Fruit fly (Drosophila melanogaster) whole organism, embryonic: ENCODE data around the gene Egfrap.

Experiments
- BEAF-32 ChIP-seq: fragments of 200-800 bp; sonication (Bioruptor generic); optimal IDR thresholded peaks from 3 replicates; lab custom pipeline; 2017; ENCODE audit warnings: missing biosample characterization, missing genetic modification characterization, mild to moderate bottlenecking, moderate library complexity, missing genetic modification reagents
- C15 ChIP-seq: fragments of 200-800 bp; sonication (Bioruptor generic); IDR thresholded peaks from 3 replicates; pipeline ENCODE4 v1.3.6; 2022; ENCODE audit warnings: missing biosample characterization, missing genetic modification characterization
- CG10979 ChIP-seq: fragments of 200-800 bp; sonication (Bioruptor generic); optimal IDR thresholded peaks from 2 replicates; lab custom pipeline; 2018; ENCODE audit warnings: missing biosample characterization, mild to moderate bottlenecking, missing genetic modification characterization, moderate library complexity
- CG11085 ChIP-seq: fragments of 200-800 bp; sonication (Bioruptor generic); IDR thresholded peaks from 2 replicates; pipeline ENCODE4 v1.3.6; 2022; ENCODE audit warnings: missing biosample characterization, missing genetic modification characterization
- CG11560 ChIP-seq: fragments of 200-800 bp; sonication (Bioruptor generic); IDR thresholded peaks from 3 replicates; pipeline ENCODE4 v1.3.6; 2022; ENCODE audit warnings: missing biosample characterization, missing genetic modification characterization
- CG11723 ChIP-seq: fragments of 200-800 bp; sonication (Bioruptor generic); optimal IDR thresholded peaks from 2 replicates; lab custom pipeline; 2017; ENCODE audit warnings: missing biosample characterization, mild to moderate bottlenecking, missing genetic modification characterization
- CG12219 ChIP-seq: fragments of 200-800 bp; sonication (Bioruptor generic); optimal IDR thresholded peaks from 3 replicates; lab custom pipeline; 2018; ENCODE audit warnings: missing biosample characterization, mild to moderate bottlenecking, missing genetic modification characterization
- CG13287 ChIP-seq: fragments of 200-800 bp; sonication (Bioruptor generic); IDR thresholded peaks from 2 replicates; pipeline ENCODE4 v1.3.6; 2022; ENCODE audit warnings: missing biosample characterization, missing genetic modification characterization; ENCODE audit not compliant: partially characterized antibody
- CG15696 ChIP-seq: fragments of 200-800 bp; sonication (Bioruptor generic); optimal IDR thresholded peaks from 2 replicates; lab custom pipeline; 2019; ENCODE audit warnings: missing biosample characterization, mild to moderate bottlenecking, missing genetic modification characterization, moderate library complexity
- CG1792 ChIP-seq: fragments of 200-800 bp; sonication (Bioruptor generic); optimal IDR thresholded peaks from 2 replicates; lab custom pipeline; 2016; ENCODE audit warnings: missing biosample characterization, missing genetic modification characterization
- CG2129 ChIP-seq: fragments of 200-800 bp; sonication (Bioruptor generic); IDR thresholded peaks from 2 replicates; pipeline ENCODE4 v1.3.6; 2022; ENCODE audit warnings: missing biosample characterization, missing genetic modification characterization; ENCODE audit not compliant: partially characterized antibody
- CG32772 ChIP-seq: fragments of 200-800 bp; sonication (Bioruptor generic); IDR thresholded peaks from 2 replicates; pipeline ENCODE4 v1.3.6; 2022; ENCODE audit warnings: missing biosample characterization, missing genetic modification characterization
- CG5245 ChIP-seq: fragments of 200-800 bp; sonication (Bioruptor generic); optimal IDR thresholded peaks from 3 replicates; lab custom pipeline; 2016; ENCODE audit warnings: missing biosample characterization, missing genetic modification characterization
- CG7928 ChIP-seq: fragments of 200-800 bp; sonication (Bioruptor generic); optimal IDR thresholded peaks from 2 replicates; lab custom pipeline; 2017; ENCODE audit warnings: missing biosample characterization, mild to moderate bottlenecking, missing genetic modification characterization
- CG9876 ChIP-seq: fragments of 200-800 bp; sonication (Bioruptor generic); optimal IDR thresholded peaks from 2 replicates; lab custom pipeline; 2016; ENCODE audit warnings: missing biosample characterization, missing genetic modification characterization
- CHES-1-like ChIP-seq: fragments of 200-800 bp; sonication (Bioruptor generic); optimal IDR thresholded peaks from 2 replicates; lab custom pipeline; 2016; ENCODE audit warnings: missing biosample characterization, missing genetic modification characterization
- CTCF ChIP-seq: fragments of 200-800 bp; sonication (Bioruptor generic); optimal IDR thresholded peaks from 2 replicates; lab custom pipeline; 2017; ENCODE audit warnings: missing biosample characterization, mild to moderate bottlenecking, missing genetic modification characterization, moderate library complexity
- Chrac-16 ChIP-seq: fragments of 200-800 bp; sonication (Bioruptor generic); optimal IDR thresholded peaks from 3 replicates; lab custom pipeline; 2016; ENCODE audit warnings: missing biosample characterization, missing genetic modification characterization
- Dek ChIP-seq: fragments of 200-800 bp; sonication (Bioruptor generic); optimal IDR thresholded peaks from 3 replicates; lab custom pipeline; 2019; ENCODE audit warnings: missing biosample characterization, mild to moderate bottlenecking, missing genetic modification characterization, moderate library complexity
- Dfd ChIP-seq, 2 experiments: fragments of >200 bp; optimal IDR thresholded peaks; 2 replicates each; lab custom pipeline; 2017; ENCODE audit warnings: missing biosample characterization in 2 of 2, missing genetic modification characterization in 2 of 2
- Dip2 ChIP-seq: fragments of 200-800 bp; sonication (Bioruptor generic); IDR thresholded peaks from 2 replicates; pipeline ENCODE4 v1.3.6; 2022; ENCODE audit warnings: missing biosample characterization, missing genetic modification characterization
- Dip3 ChIP-seq: fragments of 200-800 bp; sonication (Bioruptor generic); optimal IDR thresholded peaks from 3 replicates; lab custom pipeline; 2016; ENCODE audit warnings: missing biosample characterization, missing genetic modification characterization
- E2f1 ChIP-seq: fragments of 200-800 bp; sonication (Bioruptor generic); IDR thresholded peaks from 2 replicates; pipeline ENCODE4 v1.3.6; 2022; ENCODE audit warnings: missing biosample characterization, missing genetic modification characterization
- HmgD ChIP-seq: fragments of 200-800 bp; sonication (Bioruptor generic); optimal IDR thresholded peaks from 3 replicates; lab custom pipeline; 2016; ENCODE audit warnings: missing biosample characterization, missing genetic modification characterization
- HmgZ ChIP-seq: fragments of 200-800 bp; sonication (Bioruptor generic); optimal IDR thresholded peaks from 2 replicates; lab custom pipeline; 2018; ENCODE audit warnings: missing biosample characterization, mild to moderate bottlenecking, missing genetic modification characterization
- Hmx ChIP-seq: fragments of 200-800 bp; sonication (Bioruptor generic); optimal IDR thresholded peaks from 2 replicates; lab custom pipeline; 2016; ENCODE audit warnings: missing biosample characterization, missing genetic modification characterization
- Hr51 ChIP-seq, 2 experiments: fragments of 200-800 bp; sonication (Bioruptor generic); optimal IDR thresholded peaks; 2 replicates in 1 of 2; 3 replicates in 1 of 2; lab custom pipeline; 2016 to 2018; ENCODE audit warnings: missing biosample characterization in 2 of 2, missing genetic modification characterization in 2 of 2, mild to moderate bottlenecking in 1 of 2, moderate library complexity in 1 of 2
- Jarid2 ChIP-seq: fragments of 200-800 bp; sonication (Bioruptor generic); optimal IDR thresholded peaks from 3 replicates; lab custom pipeline; 2017; ENCODE audit warnings: mild to moderate bottlenecking, missing biosample characterization, missing genetic modification reagents, missing genetic modification characterization
- Lhr ChIP-seq: fragments of 200-800 bp; sonication (Bioruptor generic); optimal IDR thresholded peaks from 3 replicates; lab custom pipeline; 2017; ENCODE audit warnings: mild to moderate bottlenecking, missing biosample characterization, missing genetic modification reagents, missing genetic modification characterization
- NC2α ChIP-seq: fragments of 200-800 bp; sonication (Bioruptor generic); optimal IDR thresholded peaks from 2 replicates; lab custom pipeline; 2016; ENCODE audit warnings: missing biosample characterization, missing genetic modification characterization
- Sry-δ ChIP-seq: fragments of 200-800 bp; sonication (Bioruptor generic); optimal IDR thresholded peaks from 2 replicates; lab custom pipeline; 2016; ENCODE audit warnings: missing biosample characterization, missing genetic modification characterization
- Stat92E ChIP-seq, 3 experiments: fragments of >200 bp in 2 of 3; fragments of 200-800 bp in 1 of 3; sonication (Bioruptor generic) in 1 of 3; optimal IDR thresholded peaks; 2 replicates each; lab custom pipeline; 2017 to 2019; ENCODE audit warnings: missing biosample characterization in 3 of 3, missing genetic modification characterization in 3 of 3, mild to moderate bottlenecking in 1 of 3, moderate library complexity in 1 of 3
- Taf1 ChIP-seq: fragments of 200-800 bp; sonication (Bioruptor generic); IDR thresholded peaks from 2 replicates; pipeline ENCODE4 v1.3.6; 2022; ENCODE audit warnings: missing biosample characterization, missing genetic modification characterization
- Xrp1 ChIP-seq: fragments of 200-800 bp; sonication (Bioruptor generic); IDR thresholded peaks from 2 replicates; pipeline ENCODE4 v1.3.6; 2022; ENCODE audit warnings: missing biosample characterization, missing genetic modification characterization
- ara ChIP-seq: fragments of 200-800 bp; sonication (Bioruptor generic); IDR thresholded peaks from 2 replicates; pipeline ENCODE4 v1.3.6; 2022; ENCODE audit warnings: missing biosample characterization, missing genetic modification characterization
- bcd ChIP-seq: fragments of 200-800 bp; sonication (Bioruptor generic); optimal IDR thresholded peaks from 2 replicates; lab custom pipeline; 2017; ENCODE audit warnings: missing biosample characterization, mild to moderate bottlenecking, missing genetic modification characterization
- dysf ChIP-seq: fragments of 200-800 bp; sonication (Bioruptor generic); IDR thresholded peaks from 3 replicates; pipeline ENCODE4 v1.3.6; 2022; ENCODE audit warnings: missing biosample characterization, missing genetic modification characterization
- insv ChIP-seq, 2 experiments: fragments of 200-800 bp; sonication (Bioruptor generic); optimal IDR thresholded peaks; 3 replicates each; lab custom pipeline; 2016 to 2018; ENCODE audit warnings: missing biosample characterization in 2 of 2, missing genetic modification characterization in 2 of 2
- lilli ChIP-seq: fragments of 200-800 bp; sonication (Bioruptor generic); optimal IDR thresholded peaks from 3 replicates; lab custom pipeline; 2016; ENCODE audit warnings: missing biosample characterization, missing genetic modification characterization
- nerfin-2 ChIP-seq: fragments of 200-800 bp; sonication (Bioruptor generic); IDR thresholded peaks from 2 replicates; pipeline ENCODE4 v1.3.6; 2022; ENCODE audit warnings: missing biosample characterization, missing genetic modification characterization; ENCODE audit not compliant: partially characterized antibody
- pho ChIP-seq: fragments of 200-800 bp; sonication (Bioruptor generic); optimal IDR thresholded peaks from 2 replicates; lab custom pipeline; 2016; ENCODE audit warnings: missing biosample characterization, missing genetic modification characterization
- phol ChIP-seq: fragments of 200-800 bp; sonication (Bioruptor generic); optimal IDR thresholded peaks from 3 replicates; lab custom pipeline; 2018; ENCODE audit warnings: missing biosample characterization, mild to moderate bottlenecking, missing genetic modification characterization, moderate library complexity
- schlank ChIP-seq: fragments of 200-800 bp; sonication (Bioruptor generic); optimal IDR thresholded peaks from 2 replicates; lab custom pipeline; 2018; ENCODE audit warnings: missing biosample characterization, mild to moderate bottlenecking, missing genetic modification characterization
- scrt ChIP-seq: fragments of 200-800 bp; sonication (Bioruptor generic); optimal IDR thresholded peaks from 2 replicates; lab custom pipeline; 2018; ENCODE audit warnings: missing biosample characterization, mild to moderate bottlenecking, missing genetic modification characterization, moderate library complexity
- sima ChIP-seq: fragments of 200-800 bp; sonication (Bioruptor generic); optimal IDR thresholded peaks from 2 replicates; lab custom pipeline; 2016; ENCODE audit warnings: missing biosample characterization, missing genetic modification characterization
- sqz ChIP-seq: fragments of 200-800 bp; sonication (Bioruptor generic); optimal IDR thresholded peaks from 3 replicates; lab custom pipeline; 2018; ENCODE audit warnings: missing biosample characterization, mild to moderate bottlenecking, missing genetic modification characterization
- tna ChIP-seq: fragments of 200-800 bp; sonication (Bioruptor generic); IDR thresholded peaks from 2 replicates; pipeline ENCODE4 v1.3.6; 2022; ENCODE audit warnings: missing biosample characterization, missing genetic modification characterization; ENCODE audit not compliant: partially characterized antibody
- toy ChIP-seq: fragments of 200-800 bp; sonication (Bioruptor generic); IDR thresholded peaks from 2 replicates; pipeline ENCODE4 v1.3.6; 2022; ENCODE audit warnings: missing biosample characterization, missing genetic modification characterization
- trem ChIP-seq: fragments of 200-800 bp; optimal IDR thresholded peaks from 3 replicates; lab custom pipeline; 2019; ENCODE audit warnings: missing biosample characterization, mild to moderate bottlenecking, missing genetic modification characterization, moderate library complexity
- unc-4 ChIP-seq: fragments of 200-800 bp; sonication (Bioruptor generic); IDR thresholded peaks from 2 replicates; pipeline ENCODE4 v1.3.6; 2022; ENCODE audit warnings: missing biosample characterization, missing genetic modification characterization; ENCODE audit not compliant: partially characterized antibody
- unpg ChIP-seq: fragments of 200-800 bp; sonication (Bioruptor generic); optimal IDR thresholded peaks from 3 replicates; lab custom pipeline; 2018; ENCODE audit warnings: missing biosample characterization, mild to moderate bottlenecking, missing genetic modification characterization, moderate library complexity
- zfh1 ChIP-seq: fragments of 200-800 bp; sonication (Bioruptor generic); IDR thresholded peaks from 3 replicates; pipeline ENCODE4 v1.3.6; 2022; ENCODE audit warnings: missing biosample characterization, missing genetic modification characterization

Gene Egfrap

dm6 chr3L:5897228-5897688 lies 53.2 kb downstream of the Egfrap start, which contains the start of the genes PolE2 and CG5592 (continued):
- TF ChIP-seq HmgD (GFP tag; lab: Kevin White, UChicago) (no peak), C15 (GFP tag; lab: Robert Waterston, UW) (no peak), unc-4 (GFP tag; lab: Robert Waterston, UW) (peak; percentile 58), CG10979 (tag; lab: Kevin White, UChicago) (no peak), CG5245 (GFP tag; lab: Kevin White, UChicago) (no peak), Dip3 (no peak), CG13287 (GFP tag; lab: Robert Waterston, UW) (peak; percentile 70), BEAF-32 (GFP tag; lab: Kevin White, UChicago) (peak; percentile 62), Dek (tag; lab: Kevin White, UChicago) (no peak), schlank (no peak), scrt (GFP tag; lab: Kevin White, UChicago) (no peak), Sry-δ (peak; percentile 87), dysf (GFP tag; lab: Robert Waterston, UW) (no peak), Lhr (GFP tag; lab: Kevin White, UChicago) (no peak), CG1792 (no peak), sima (no peak), Jarid2 (GFP tag; lab: Kevin White, UChicago) (no peak), Hr51 (GFP tag; optimal IDR thresholded peaks at IDR 0.05; lab: Kevin White, UChicago) (no peak), lilli (GFP tag; lab: Kevin White, UChicago) (no peak), ara (GFP tag; lab: Robert Waterston, UW) (no peak), CG11723 (no peak), nerfin-2 (GFP tag; lab: Robert Waterston, UW) (0 out of 2 replicates have a peak, but pooled peaks have one; percentile 22), unpg (no peak), Xrp1 (no peak), sqz (GFP tag; lab: Kevin White, UChicago) (no peak), HmgZ (tag; lab: Kevin White, UChicago) (peak; percentile 29), CG9876 (GFP tag; lab: Kevin White, UChicago) (no peak), phol (peak; percentile 20), CG12219 (GFP tag; lab: Kevin White, UChicago) (no peak), Dfd (GFP tag; optimal IDR thresholded peaks at IDR 0.05; lab: Kevin White, UChicago) (no peak), Stat92E (GFP tag; optimal IDR thresholded peaks at IDR 0.05; lab: Kevin White, UChicago) (no peak), Chrac-16 (no peak), CG32772 (GFP tag; lab: Robert Waterston, UW) (no peak), insv (GFP tag; optimal IDR thresholded peaks at IDR 0.05; lab: Kevin White, UChicago) (no peak), CG15696 (no peak), trem (peak; percentile 37), Hmx (GFP tag; lab: Kevin White, UChicago) (no peak), NC2α (GFP tag; lab: Kevin White, UChicago) (no peak), CG11560 (tag; lab: Robert Waterston, UW) (no peak), toy (no peak), CHES-1-like (no peak), CG7928 (GFP tag; lab: Kevin White, UChicago) (no peak), CTCF (GFP tag; lab: Kevin White, UChicago) (no peak), zfh1 (no peak), E2f1 (GFP tag; lab: Robert Waterston, UW) (peak; percentile 83), pho (GFP tag; lab: Kevin White, UChicago) (no peak), Taf1 (GFP tag; lab: Robert Waterston, UW) (no peak), tna (no peak), Dip2 (GFP tag; lab: Robert Waterston, UW) (no peak), CG2129 (GFP tag; lab: Robert Waterston, UW) (no peak), CG11085 (GFP tag; lab: Robert Waterston, UW) (no peak), bcd (GFP tag; lab: Kevin White, UChicago) (no peak)
